Fruit fly (Drosophila melanogaster) whole organism, adult: Measurements from ENCODE around the gene CG33725.

Experiments used
- CG1620 ChIP-seq: fragments of 200-800 bp; sonication (Bioruptor generic); optimal IDR thresholded peaks from 2 replicates; lab custom pipeline; 2016; ENCODE audit warnings: missing biosample characterization, missing genetic modification characterization
- CG33017 ChIP-seq: fragments of 200-800 bp; sonication (Bioruptor generic); optimal IDR thresholded peaks from 2 replicates; lab custom pipeline; 2018; ENCODE audit warnings: missing biosample characterization, mild to moderate bottlenecking, missing genetic modification characterization, moderate library complexity
- Crg-1 ChIP-seq: fragments of 200-800 bp; sonication (Bioruptor generic); optimal IDR thresholded peaks from 2 replicates; lab custom pipeline; 2016; ENCODE audit warnings: missing biosample characterization, missing genetic modification characterization
- Hr96 ChIP-seq: fragments of 200-800 bp; sonication (Bioruptor generic); optimal IDR thresholded peaks from 2 replicates; lab custom pipeline; 2016; ENCODE audit warnings: missing biosample characterization, missing genetic modification characterization
- Mnt ChIP-seq: fragments of 200-800 bp; sonication (Bioruptor generic); optimal IDR thresholded peaks from 2 replicates; lab custom pipeline; 2016; ENCODE audit warnings: missing biosample characterization, mild to moderate bottlenecking, missing genetic modification characterization
- bab1 ChIP-seq: fragments of 200-800 bp; sonication (Bioruptor generic); optimal IDR thresholded peaks from 3 replicates; lab custom pipeline; 2019; ENCODE audit warnings: missing biosample characterization, mild to moderate bottlenecking, missing genetic modification characterization, moderate library complexity
- cic ChIP-seq: fragments of 200-800 bp; sonication (Bioruptor generic); optimal IDR thresholded peaks from 2 replicates; lab custom pipeline; 2017; ENCODE audit warnings: missing biosample characterization, mild to moderate bottlenecking, missing genetic modification characterization, moderate library complexity
- cnc ChIP-seq, 2 experiments: fragments of >200 bp; optimal IDR thresholded peaks; 2 replicates each; lab custom pipeline; 2017
- kay ChIP-seq: fragments of 200-800 bp; sonication (Bioruptor generic); peaks from one replicate; lab custom pipeline; 2016; ENCODE audit warnings: missing biosample characterization, missing genetic modification characterization, borderline replicate concordance
- pad ChIP-seq: fragments of 200-800 bp; sonication (Bioruptor generic); optimal IDR thresholded peaks from 3 replicates; lab custom pipeline; 2017; ENCODE audit warnings: missing biosample characterization, missing genetic modification characterization, mild to moderate bottlenecking, moderate library complexity, missing genetic modification reagents
- toe ChIP-seq: fragments of 200-800 bp; sonication (Bioruptor generic); optimal IDR thresholded peaks from 2 replicates; lab custom pipeline; 2016; ENCODE audit warnings: missing biosample characterization, missing genetic modification characterization

DNA sequence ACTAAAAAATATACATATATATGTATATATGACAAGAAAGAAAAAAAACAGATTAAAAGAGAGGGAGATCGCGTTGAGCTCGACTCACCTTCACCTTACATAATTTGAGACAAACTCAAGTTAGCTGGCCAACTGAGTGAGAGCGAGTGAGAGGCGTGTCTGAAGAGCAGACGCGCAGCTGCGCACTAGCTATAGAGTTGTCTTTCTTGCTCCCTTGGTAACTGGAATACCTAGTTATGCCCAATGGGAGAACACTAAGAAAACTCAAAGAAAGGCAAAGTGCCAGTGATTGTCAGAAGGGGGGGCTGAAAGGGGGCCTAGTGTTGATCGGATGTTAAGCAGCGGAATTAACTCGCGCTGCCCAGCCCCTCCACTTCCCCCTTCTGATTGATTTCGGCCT is 48.0 kb upstream of the CG33725 start:
- TF ChIP-seq toe (GFP tag; lab: Kevin White, UChicago) (peak; percentile 72), pad (GFP tag; lab: Kevin White, UChicago) (no peak), cnc (optimal IDR thresholded peaks at IDR 0.05; lab: Kevin White, UChicago) (no peak), kay (GFP tag; lab: Kevin White, UChicago) (no peak), bab1 (GFP tag; lab: Kevin White, UChicago) (no peak), CG1620 (GFP tag; lab: Kevin White, UChicago) (no peak), Hr96 (no peak), Mnt (no peak), CG33017 (no peak), cic (no peak), Crg-1 (GFP tag; lab: Kevin White, UChicago) (no peak)
